Fruit fly (Drosophila melanogaster): ENCODE results near the gene CG2961.
A peak's percentile ranks its signal among the peaks of the same experiment; 100 is the strongest.

Gene CG2961

dm6 chrX:10233065-10233464 lies at the start of gene CG2961:
Gene CG2961, minus strand, starts transcription at chrX:10233080.
- TF ChIP-seq EcR (GFP tag; optimal IDR thresholded peaks at IDR 0.05), result no peak
- TF ChIP-seq psq (optimal IDR thresholded peaks at IDR 0.05), result no peak
- no peak for TF ChIP-seq CG8478 (optimal IDR thresholded peaks at IDR 0.05)
- no peak for TF ChIP-seq usp (GFP tag; optimal IDR thresholded peaks at IDR 0.05)
- TF ChIP-seq pan (optimal IDR thresholded peaks at IDR 0.05), result no peak
- no peak for TF ChIP-seq Dll (optimal IDR thresholded peaks at IDR 0.05)

DNA sequence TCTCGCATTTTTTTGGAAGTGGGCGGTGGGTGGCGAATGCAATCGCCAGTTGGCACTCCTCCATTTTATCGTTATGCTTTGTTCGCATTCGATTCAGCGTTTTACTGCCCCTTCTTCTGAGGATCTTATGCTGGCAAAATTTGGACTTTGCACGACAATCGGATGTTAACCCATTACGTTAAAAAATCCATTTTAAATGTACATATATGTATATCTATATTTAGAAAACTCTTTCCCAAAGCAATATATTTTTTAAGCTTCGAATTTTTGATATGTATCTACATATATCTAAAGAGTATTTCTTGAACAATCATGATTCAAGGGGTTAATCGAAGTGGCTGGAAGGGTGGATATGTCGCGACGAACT lies 33.1 kb upstream of the CG2961 start:
- no peak for TF ChIP-seq Dll (optimal IDR thresholded peaks at IDR 0.05)
- TF ChIP-seq psq (optimal IDR thresholded peaks at IDR 0.05), result no peak
- no peak for TF ChIP-seq CG8478 (optimal IDR thresholded peaks at IDR 0.05)
- TF ChIP-seq usp (GFP tag; optimal IDR thresholded peaks at IDR 0.05), result no peak
- TF ChIP-seq EcR (GFP tag; optimal IDR thresholded peaks at IDR 0.05), result no peak
- TF ChIP-seq pan (optimal IDR thresholded peaks at IDR 0.05), result no peak

dm6 chrX:10265213-10266017 lies 32.5 kb upstream of the CG2961 start, which contains the start of gene CG12643:
Gene CG12643, minus strand, starts transcription at chrX:10265263.
- TF ChIP-seq usp (GFP tag; optimal IDR thresholded peaks at IDR 0.05), result no peak
- TF ChIP-seq Dll (optimal IDR thresholded peaks at IDR 0.05), result no peak
- TF ChIP-seq pan (optimal IDR thresholded peaks at IDR 0.05), result peak; percentile 91
- peak in 1 of 2 experiments; percentile 41 for TF ChIP-seq EcR (GFP tag; optimal IDR thresholded peaks at IDR 0.05)
- no peak for TF ChIP-seq psq (optimal IDR thresholded peaks at IDR 0.05)
- TF ChIP-seq CG8478 (optimal IDR thresholded peaks at IDR 0.05), result no peak

dm6 chrX:10263957-10264248 lies 31.0 kb upstream of the CG2961 start:
- no peak for TF ChIP-seq CG8478 (optimal IDR thresholded peaks at IDR 0.05)
- no peak for TF ChIP-seq pan (optimal IDR thresholded peaks at IDR 0.05)
- TF ChIP-seq psq (optimal IDR thresholded peaks at IDR 0.05), result no peak
- no peak for TF ChIP-seq Dll (optimal IDR thresholded peaks at IDR 0.05)
- TF ChIP-seq usp (GFP tag; optimal IDR thresholded peaks at IDR 0.05), result no peak
- no peak for TF ChIP-seq EcR (GFP tag; optimal IDR thresholded peaks at IDR 0.05)

- TF ChIP-seq EcR (GFP tag; optimal IDR thresholded peaks at IDR 0.05), result peak in 1 of 2 experiments; percentile 63
- no peak for TF ChIP-seq pan (optimal IDR thresholded peaks at IDR 0.05)
These were observed 30.5 kb upstream of the CG2961 start, which contains the start of gene Hk for dm6 chrX:10263165-10263956. Gene Hk, minus strand, starts transcription at chrX:10263485.

- TF ChIP-seq EcR (GFP tag; optimal IDR thresholded peaks at IDR 0.05) (no peak), CG8478 (optimal IDR thresholded peaks at IDR 0.05) (no peak), pan (optimal IDR thresholded peaks at IDR 0.05) (no peak), Dll (optimal IDR thresholded peaks at IDR 0.05) (no peak), psq (optimal IDR thresholded peaks at IDR 0.05) (no peak), usp (GFP tag; optimal IDR thresholded peaks at IDR 0.05) (no peak)
These were observed 28.3 kb upstream of the CG2961 start for dm6 chrX:10261172-10261571.

- TF ChIP-seq psq (optimal IDR thresholded peaks at IDR 0.05) (no peak), EcR (GFP tag; optimal IDR thresholded peaks at IDR 0.05) (no peak), CG8478 (optimal IDR thresholded peaks at IDR 0.05) (no peak), pan (optimal IDR thresholded peaks at IDR 0.05) (no peak), Dll (optimal IDR thresholded peaks at IDR 0.05) (no peak), usp (GFP tag; optimal IDR thresholded peaks at IDR 0.05) (no peak)
These were observed 26.6 kb upstream of the CG2961 start for dm6 chrX:10259524-10259923.

DNA sequence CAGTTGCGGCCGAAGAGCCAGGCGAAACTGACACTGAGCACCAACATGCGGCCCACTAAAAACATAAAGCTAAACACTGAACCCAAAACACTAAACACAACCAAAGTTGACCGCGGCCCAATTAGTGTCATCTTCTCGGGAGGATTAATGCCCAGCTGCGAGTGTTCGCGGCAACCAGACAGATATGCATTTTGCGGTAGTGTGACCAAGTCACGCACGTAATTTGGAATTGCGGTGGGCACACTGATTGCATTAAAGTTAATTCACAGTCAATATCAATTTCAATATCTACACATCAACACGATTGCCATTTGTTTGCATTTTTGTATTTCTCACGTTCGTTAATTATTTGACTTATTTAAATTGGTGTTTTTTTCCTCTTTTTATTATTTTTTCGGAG lies 23.3 kb upstream of the CG2961 start:
- TF ChIP-seq EcR (GFP tag; optimal IDR thresholded peaks at IDR 0.05), result no peak
- TF ChIP-seq psq (optimal IDR thresholded peaks at IDR 0.05), result no peak

DNA sequence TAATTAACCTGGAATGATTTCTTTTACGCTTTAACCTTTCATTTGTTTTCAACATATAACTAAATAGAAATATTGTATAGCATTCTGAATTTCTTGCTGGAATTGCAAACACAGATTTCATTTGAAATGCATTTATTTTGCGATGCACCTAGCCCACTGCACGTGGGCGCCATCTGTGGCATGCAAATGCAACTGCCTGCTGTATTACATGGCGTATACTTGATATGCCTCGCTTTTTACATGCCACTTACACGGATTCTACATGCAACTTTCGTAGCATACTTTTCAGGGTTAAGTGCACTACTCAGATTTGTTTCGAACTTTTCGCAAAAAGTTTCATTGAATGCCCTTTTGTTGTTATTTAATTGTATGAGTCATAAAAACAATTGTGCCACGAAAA lies 19.9 kb upstream of the CG2961 start:
- TF ChIP-seq usp (GFP tag; optimal IDR thresholded peaks at IDR 0.05) (no peak), pan (optimal IDR thresholded peaks at IDR 0.05) (no peak), Dll (optimal IDR thresholded peaks at IDR 0.05) (no peak), psq (optimal IDR thresholded peaks at IDR 0.05) (no peak), EcR (GFP tag; optimal IDR thresholded peaks at IDR 0.05) (no peak), CG8478 (optimal IDR thresholded peaks at IDR 0.05) (no peak)

DNA sequence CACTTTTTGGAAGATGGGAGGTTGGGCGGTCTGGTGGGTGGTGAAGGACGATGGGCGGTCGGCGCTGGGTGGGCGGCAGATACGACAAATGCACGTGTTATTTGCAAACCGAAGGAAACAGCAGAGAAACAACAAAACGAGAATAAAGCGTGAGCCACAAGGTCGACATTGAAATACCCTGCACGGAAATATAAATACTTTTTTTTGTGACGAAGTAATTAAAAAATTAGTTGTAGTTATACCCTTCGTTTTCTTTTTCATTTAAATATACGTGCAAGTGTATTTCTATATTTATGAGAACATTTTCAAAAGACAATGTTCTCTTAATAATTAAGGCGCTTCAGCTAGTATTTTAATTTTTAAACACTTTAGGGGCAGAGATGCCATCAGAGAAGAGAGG lies 17.8 kb upstream of the CG2961 start:
- no peak for TF ChIP-seq Dll (optimal IDR thresholded peaks at IDR 0.05)
- no peak for TF ChIP-seq psq (optimal IDR thresholded peaks at IDR 0.05)
- no peak for TF ChIP-seq CG8478 (optimal IDR thresholded peaks at IDR 0.05)
- TF ChIP-seq EcR (GFP tag; optimal IDR thresholded peaks at IDR 0.05), result no peak
- TF ChIP-seq pan (optimal IDR thresholded peaks at IDR 0.05), result no peak
- no peak for TF ChIP-seq usp (GFP tag; optimal IDR thresholded peaks at IDR 0.05)

dm6 chrX:10250017-10250416 lies 17.1 kb upstream of the CG2961 start:
- TF ChIP-seq psq (optimal IDR thresholded peaks at IDR 0.05), result no peak
- TF ChIP-seq pan (optimal IDR thresholded peaks at IDR 0.05), result no peak
- no peak for TF ChIP-seq EcR (GFP tag; optimal IDR thresholded peaks at IDR 0.05)
- TF ChIP-seq usp (GFP tag; optimal IDR thresholded peaks at IDR 0.05), result no peak
- TF ChIP-seq CG8478 (optimal IDR thresholded peaks at IDR 0.05), result no peak
- no peak for TF ChIP-seq Dll (optimal IDR thresholded peaks at IDR 0.05)

dm6 chrX:10247366-10247765 lies 14.5 kb upstream of the CG2961 start:
- TF ChIP-seq Dll (optimal IDR thresholded peaks at IDR 0.05) (no peak), pan (optimal IDR thresholded peaks at IDR 0.05) (no peak), EcR (GFP tag; optimal IDR thresholded peaks at IDR 0.05) (no peak), psq (optimal IDR thresholded peaks at IDR 0.05) (no peak), CG8478 (optimal IDR thresholded peaks at IDR 0.05) (no peak), usp (GFP tag; optimal IDR thresholded peaks at IDR 0.05) (no peak)
